Worm (Caenorhabditis elegans): Measurements from ENCODE around the gene msp-53.

Gene msp-53

DNA sequence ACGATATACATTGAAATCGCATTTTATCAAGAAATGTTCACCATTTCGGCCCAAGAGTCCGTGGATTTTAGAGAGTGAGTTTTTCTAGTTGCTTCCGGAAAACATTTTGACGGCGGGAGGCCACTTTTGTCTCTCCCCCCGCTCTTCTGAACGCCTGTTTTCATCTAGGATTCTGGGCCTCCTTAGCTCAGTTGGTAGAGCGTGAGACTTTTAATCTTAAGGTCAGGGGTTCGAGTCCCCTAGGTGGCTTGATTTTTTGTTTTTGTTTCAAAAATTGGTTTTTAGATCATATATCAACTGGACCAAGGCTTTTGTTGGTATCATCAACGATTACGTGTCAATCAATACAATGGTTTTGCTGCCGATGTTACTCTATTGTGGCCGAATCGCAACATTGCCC is 26.1 kb downstream of the msp-53 start (continued):
- TF ChIP-seq nhr-80 (tag; optimal IDR thresholded peaks at IDR 0.05): no peak
- peak; percentile 47 for TF ChIP-seq ZK185.1 (tag; optimal IDR thresholded peaks at IDR 0.05; ENCODE audit: poor library complexity, severe bottlenecking)
- no peak for TF ChIP-seq pha-4 (tag; optimal IDR thresholded peaks at IDR 0.05)
- no peak; the same call in 1 of the 2 replicates for TF ChIP-seq rcor-1 (GFP tag; IDR thresholded peaks at IDR 0.05)
- TF ChIP-seq F23B12.7 (tag; optimal IDR thresholded peaks at IDR 0.05; ENCODE audit: insufficient read depth): peak; percentile 66
- TF ChIP-seq lin-35 (GFP tag; optimal IDR thresholded peaks at IDR 0.05): no peak
- TF ChIP-seq ztf-6 (GFP tag; IDR thresholded peaks at IDR 0.05): no peak
- no peak for TF ChIP-seq ztf-3 (GFP tag; optimal IDR thresholded peaks at IDR 0.05)
- TF ChIP-seq hmg-1.2 (GFP tag; IDR thresholded peaks at IDR 0.05): peak; percentile 66; the same call in 1 of the 2 replicates
- no peak for TF ChIP-seq lir-1 (GFP tag; conservative IDR thresholded peaks at IDR 0.05)
- peak; percentile 99 for TF ChIP-seq tbp1 (GFP tag; optimal IDR thresholded peaks at IDR 0.05)
- TF ChIP-seq ceh-79 (tag; optimal IDR thresholded peaks at IDR 0.05): no peak
- TF ChIP-seq nfya-2 (GFP tag; IDR thresholded peaks at IDR 0.05): no peak
- peak; percentile 26 for TF ChIP-seq F57A8.1 (GFP tag; optimal IDR thresholded peaks at IDR 0.05)
- TF ChIP-seq aptf-3 (GFP tag; IDR thresholded peaks at IDR 0.05): peak; percentile 67; the same call in 1 of the 2 replicates
- TF ChIP-seq hlh-26 (GFP tag; conservative IDR thresholded peaks at IDR 0.05): no peak
- no peak for TF ChIP-seq F33H1.4 (GFP tag; IDR thresholded peaks at IDR 0.05)
- TF ChIP-seq K11D2.4 (GFP tag; IDR thresholded peaks at IDR 0.05): no peak
- TF ChIP-seq aptf-2 (GFP tag; conservative IDR thresholded peaks at IDR 0.05): no peak
- TF ChIP-seq F57C9.4 (tag; optimal IDR thresholded peaks at IDR 0.05): no peak
- peak; percentile 82 for TF ChIP-seq snpc-4 (GFP tag; optimal IDR thresholded peaks at IDR 0.05)
- TF ChIP-seq snpc-4 (tag; optimal IDR thresholded peaks at IDR 0.05): peak; percentile 26 to 95 (median 92)
- TF ChIP-seq mxl-1 (tag; optimal IDR thresholded peaks at IDR 0.05): peak; percentile 80
- TF ChIP-seq madf-8 (GFP tag; conservative IDR thresholded peaks at IDR 0.05): no peak
- TF ChIP-seq cebp-1 (GFP tag; IDR thresholded peaks at IDR 0.05): no peak
- no peak for TF ChIP-seq cebp-1 (tag; optimal IDR thresholded peaks at IDR 0.05)
- TF ChIP-seq cebp-2 (GFP tag; IDR thresholded peaks at IDR 0.05): peak; percentile 66; the same call in 1 of the 2 replicates
- TF ChIP-seq gei-17 (GFP tag; optimal IDR thresholded peaks at IDR 0.05): no peak
- no peak for TF ChIP-seq B0019.2 (GFP tag; conservative IDR thresholded peaks at IDR 0.05)
- no peak for TF ChIP-seq Y95B8A.8 (GFP tag; IDR thresholded peaks at IDR 0.05)
- peak; percentile 88 for TF ChIP-seq nhr-90 (tag; optimal IDR thresholded peaks at IDR 0.05)
- no peak for TF ChIP-seq F39B2.1 (GFP tag; IDR thresholded peaks at IDR 0.05)
- TF ChIP-seq efl-1 (GFP tag; optimal IDR thresholded peaks at IDR 0.05): no peak
- TF ChIP-seq ets-4 (GFP tag; optimal IDR thresholded peaks at IDR 0.05): no peak
- TF ChIP-seq lin-40 (tag; optimal IDR thresholded peaks at IDR 0.05): no peak
- peak; percentile 65; the same call in 1 of the 2 replicates for TF ChIP-seq madf-3 (GFP tag; IDR thresholded peaks at IDR 0.05)
- peak; percentile 84 for TF ChIP-seq him-1 (tag; optimal IDR thresholded peaks at IDR 0.05)
- TF ChIP-seq ztf-28 (GFP tag; IDR thresholded peaks at IDR 0.05): peak; percentile 78
- no peak for TF ChIP-seq F52B5.7 (tag; optimal IDR thresholded peaks at IDR 0.05)
- no peak for TF ChIP-seq ceh-58 (GFP tag; IDR thresholded peaks at IDR 0.05)
- peak; percentile 91 for TF ChIP-seq B0261.1 (tag; optimal IDR thresholded peaks at IDR 0.05)
- TF ChIP-seq rec-8 (tag; optimal IDR thresholded peaks at IDR 0.05): peak; percentile 9 to 77
- TF ChIP-seq unc-130 (GFP tag; optimal IDR thresholded peaks at IDR 0.05): peak; percentile 44
- TF ChIP-seq B0035.1 (tag; optimal IDR thresholded peaks at IDR 0.05): no peak
- no peak for TF ChIP-seq bed-1 (GFP tag; IDR thresholded peaks at IDR 0.05)
- TF ChIP-seq egl-44 (GFP tag; IDR thresholded peaks at IDR 0.05): peak; percentile 82; the same call in 1 of the 2 replicates
- no peak for TF ChIP-seq dpff-1 (tag; optimal IDR thresholded peaks at IDR 0.05)
- TF ChIP-seq zfh-2 (GFP tag; conservative IDR thresholded peaks at IDR 0.05): no peak
- TF ChIP-seq Y67H2A.10 (GFP tag; conservative IDR thresholded peaks at IDR 0.05): no peak; the same call in 1 of the 2 replicates
